Fruit fly (Drosophila melanogaster) whole organism, embryonic: ENCODE measurements around the gene Gr32a.

Source experiments
- Blimp-1 ChIP-seq: fragments of 200-800 bp; sonication (Bioruptor generic); optimal IDR thresholded peaks from 3 replicates; lab custom pipeline; 2018; ENCODE audit warnings: missing biosample characterization, missing genetic modification characterization, mild to moderate bottlenecking, moderate library complexity, missing genetic modification reagents
- CG10565 ChIP-seq: fragments of 200-800 bp; sonication (Bioruptor generic); optimal IDR thresholded peaks from 3 replicates; lab custom pipeline; 2016; ENCODE audit warnings: missing biosample characterization, mild to moderate bottlenecking, missing genetic modification characterization
- CG12155 ChIP-seq: fragments of 200-800 bp; sonication (Bioruptor generic); optimal IDR thresholded peaks from 3 replicates; lab custom pipeline; 2016; ENCODE audit warnings: missing biosample characterization, missing genetic modification characterization
- CG14965 ChIP-seq: fragments of 200-800 bp; sonication (Bioruptor generic); optimal IDR thresholded peaks from 2 replicates; lab custom pipeline; 2016; ENCODE audit warnings: missing biosample characterization, missing genetic modification characterization, borderline replicate concordance
- CG34224 ChIP-seq: fragments of 200-800 bp; sonication (Bioruptor generic); IDR thresholded peaks from 3 replicates; pipeline ENCODE4 v1.3.6; 2022; ENCODE audit warnings: missing biosample characterization, missing genetic modification characterization; ENCODE audit not compliant: partially characterized antibody
- CG4424 ChIP-seq: fragments of 200-800 bp; sonication (Bioruptor generic); optimal IDR thresholded peaks from 3 replicates; lab custom pipeline; 2016; ENCODE audit warnings: missing biosample characterization, missing genetic modification characterization
- CG6683 ChIP-seq: fragments of 200-800 bp; sonication (Bioruptor generic); optimal IDR thresholded peaks from 2 replicates; lab custom pipeline; 2017; ENCODE audit warnings: missing biosample characterization, mild to moderate bottlenecking, missing genetic modification characterization, missing genetic modification reagents
- gt ChIP-seq: fragments of 200-800 bp; sonication (Bioruptor generic); IDR thresholded peaks from 2 replicates; pipeline ENCODE4 v1.3.6; 2022; ENCODE audit warnings: missing biosample characterization, missing genetic modification characterization
- h ChIP-seq: fragments of >200 bp; optimal IDR thresholded peaks from 2 replicates; lab custom pipeline; 2017
- onecut ChIP-seq: fragments of 200-800 bp; sonication (Bioruptor generic); IDR thresholded peaks from 2 replicates; pipeline ENCODE4 v1.3.6; 2022; ENCODE audit warnings: missing biosample characterization, missing genetic modification characterization
- rib ChIP-seq: fragments of 200-800 bp; sonication (Bioruptor generic); IDR thresholded peaks from 2 replicates; pipeline ENCODE4 v1.3.6; 2022; ENCODE audit warnings: missing biosample characterization, missing genetic modification characterization

- peak; percentile 76 for TF ChIP-seq CG6683 (GFP tag; lab: Kevin White, UChicago)
- no peak for TF ChIP-seq gt (GFP tag; lab: Robert Waterston, UW)
- no peak for TF ChIP-seq CG34224
- no peak for TF ChIP-seq rib (GFP tag; lab: Robert Waterston, UW)
- no peak for TF ChIP-seq CG10565 (GFP tag; lab: Kevin White, UChicago)
- peak; percentile 36 for TF ChIP-seq CG12155 (GFP tag; lab: Kevin White, UChicago)
- TF ChIP-seq CG14965 (GFP tag; lab: Kevin White, UChicago) = no peak
- TF ChIP-seq onecut (GFP tag; lab: Robert Waterston, UW) = peak; percentile 59
- no peak for TF ChIP-seq Blimp-1 (GFP tag; lab: Kevin White, UChicago)
- TF ChIP-seq CG4424 (GFP tag; lab: Kevin White, UChicago) = peak; percentile 68
- no peak for TF ChIP-seq h (lab: Kevin White, UChicago)
Measured at dm6 chr2L:11113011-11113528, 744 bp upstream of the Gr32a start, which contains the start of gene Idua.
